Worm (Caenorhabditis elegans) whole organism, L4 larva: ENCODE data around the gene ufc-1.

Source experiments
- egl-27 ChIP-seq: sonication (generic microtip); optimal IDR thresholded peaks from 3 replicates; lab custom pipeline; 2017; ENCODE audit warnings: missing biosample characterization, missing genetic modification reagents, missing genetic modification characterization
- jun-1 ChIP-seq: fragments of 150-350 bp; optimal IDR thresholded peaks from 2 replicates; lab custom pipeline; 2014; ENCODE audit warnings: missing biosample characterization, missing genetic modification reagents, missing genetic modification characterization
- lin-39 ChIP-seq: fragments of 150-350 bp; optimal IDR thresholded peaks from 2 replicates; lab custom pipeline; 2014; ENCODE audit warnings: missing biosample characterization, missing genetic modification reagents, missing genetic modification characterization
- nhr-76 ChIP-seq: fragments of 150-350 bp; optimal IDR thresholded peaks from 2 replicates; lab custom pipeline; 2014; ENCODE audit warnings: missing biosample characterization, missing genetic modification characterization
- skn-1 ChIP-seq: fragments of 150-350 bp; optimal IDR thresholded peaks from 2 replicates; lab custom pipeline; 2014; ENCODE audit warnings: missing biosample characterization, missing genetic modification characterization
- unc-62 ChIP-seq, 3 experiments: fragments of 150-350 bp in 1 of 3; sonication (generic microtip); optimal IDR thresholded peaks in 2 of 3; peaks in 1 of 3; 1 replicate in 1 of 3; 2 replicates in 2 of 3; lab custom pipeline; 2014 to 2017; ENCODE audit warnings: missing biosample characterization in 3 of 3, missing genetic modification characterization in 3 of 3, missing genetic modification reagents in 3 of 3, missing genotype in 1 of 3
- zag-1 ChIP-seq: fragments of 150-350 bp; optimal IDR thresholded peaks from 2 replicates; lab custom pipeline; 2014; ENCODE audit warnings: missing biosample characterization, missing genetic modification characterization

DNA sequence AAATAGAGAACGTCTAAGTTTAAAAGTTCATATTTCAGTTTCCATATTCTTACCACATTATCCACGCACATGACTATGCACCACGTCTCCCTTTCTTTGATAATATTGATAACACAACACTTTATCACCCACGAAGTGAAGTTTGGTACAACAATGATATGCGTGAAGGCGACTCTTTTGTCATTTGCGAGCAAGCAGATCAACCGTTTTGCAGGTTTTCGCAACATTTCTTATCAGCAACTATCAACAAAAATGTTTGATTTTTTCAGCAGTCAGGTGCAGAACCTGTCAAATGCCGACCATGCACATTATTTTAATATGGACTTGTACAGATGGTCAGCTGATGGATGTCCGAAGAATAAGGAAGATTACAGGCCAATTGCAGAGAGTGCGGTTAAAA, 4.8 kb upstream of the ufc-1 start:
- TF ChIP-seq lin-39 (tag; lab: Kevin White, UChicago), result no peak
- no peak for TF ChIP-seq skn-1 (tag; lab: Kevin White, UChicago)
- TF ChIP-seq nhr-76, result no peak
- no peak for TF ChIP-seq zag-1
- TF ChIP-seq egl-27 (tag; lab: Kevin White, UChicago), result no peak
- TF ChIP-seq jun-1 (tag; lab: Kevin White, UChicago), result no peak
- TF ChIP-seq unc-62 (GFP tag; optimal IDR thresholded peaks at IDR 0.05 in 1 of 2; lab: Kevin White, UChicago), result peak; percentile 8 to 69
- TF ChIP-seq unc-62 (tag; optimal IDR thresholded peaks at IDR 0.05; lab: Kevin White, UChicago), result no peak
